Fruit fly (Drosophila melanogaster) whole organism, embryonic: Measurements from ENCODE around the gene Gr33a.
A peak's percentile ranks its signal among the peaks of the same experiment; 100 is the strongest.

Source experiments
- ATbp ChIP-seq: fragments of 200-800 bp; sonication (Bioruptor generic); optimal IDR thresholded peaks from 2 replicates; lab custom pipeline; 2017; ENCODE audit warnings: missing biosample characterization, mild to moderate bottlenecking, missing genetic modification characterization, missing genetic modification reagents
- CG10209 ChIP-seq: fragments of 200-800 bp; sonication (Bioruptor generic); optimal IDR thresholded peaks from 3 replicates; lab custom pipeline; 2017; ENCODE audit warnings: missing biosample characterization, mild to moderate bottlenecking, missing genetic modification characterization, missing genetic modification reagents
- CG11560 ChIP-seq: fragments of 200-800 bp; sonication (Bioruptor generic); IDR thresholded peaks from 3 replicates; pipeline ENCODE4 v1.3.6; 2022; ENCODE audit warnings: missing biosample characterization, missing genetic modification characterization
- CG12391 ChIP-seq: fragments of 200-800 bp; sonication (Bioruptor generic); optimal IDR thresholded peaks from 3 replicates; lab custom pipeline; 2018; ENCODE audit warnings: missing biosample characterization, mild to moderate bottlenecking, missing genetic modification characterization, moderate library complexity
- CG12769 ChIP-seq: fragments of 200-800 bp; sonication (Bioruptor generic); optimal IDR thresholded peaks from 2 replicates; lab custom pipeline; 2019; ENCODE audit warnings: missing biosample characterization, mild to moderate bottlenecking, missing genetic modification characterization, moderate library complexity
- CG14710 ChIP-seq: fragments of 200-800 bp; sonication (Bioruptor generic); optimal IDR thresholded peaks from 3 replicates; lab custom pipeline; 2019; ENCODE audit warnings: missing biosample characterization, mild to moderate bottlenecking, missing genetic modification characterization, moderate library complexity
- CG15479 ChIP-seq: fragments of 200-800 bp; sonication (Bioruptor generic); optimal IDR thresholded peaks from 3 replicates; lab custom pipeline; 2019; ENCODE audit warnings: missing biosample characterization, mild to moderate bottlenecking, missing genetic modification characterization, moderate library complexity
- CG15514 ChIP-seq: fragments of 200-800 bp; sonication (Bioruptor generic); optimal IDR thresholded peaks from 3 replicates; lab custom pipeline; 2017; ENCODE audit warnings: missing biosample characterization, missing genetic modification characterization, mild to moderate bottlenecking, moderate library complexity, missing genetic modification reagents
- CG17186 ChIP-seq: fragments of 200-800 bp; sonication (Bioruptor generic); optimal IDR thresholded peaks from 3 replicates; lab custom pipeline; 2017; ENCODE audit warnings: missing biosample characterization, missing genetic modification reagents, missing genetic modification characterization
- CG17829 ChIP-seq: fragments of 200-800 bp; optimal IDR thresholded peaks from 2 replicates; lab custom pipeline; 2019; ENCODE audit warnings: missing biosample characterization, mild to moderate bottlenecking, missing genetic modification characterization, moderate library complexity
- CG34422 ChIP-seq: fragments of 200-800 bp; sonication (Bioruptor generic); IDR thresholded peaks from 3 replicates; pipeline ENCODE4 v1.3.6; 2022; ENCODE audit warnings: missing biosample characterization, missing genetic modification characterization
- CG4820 ChIP-seq: fragments of 200-800 bp; sonication (Bioruptor generic); optimal IDR thresholded peaks from 3 replicates; lab custom pipeline; 2016; ENCODE audit warnings: missing biosample characterization, missing genetic modification characterization
- CG6791 ChIP-seq: fragments of 200-800 bp; sonication (Bioruptor generic); IDR thresholded peaks from 3 replicates; pipeline ENCODE4 v1.3.6; 2022; ENCODE audit warnings: missing biosample characterization, missing genetic modification characterization; ENCODE audit not compliant: partially characterized antibody
- CG7987 ChIP-seq: fragments of 200-800 bp; sonication (Bioruptor generic); optimal IDR thresholded peaks from 2 replicates; lab custom pipeline; 2018; ENCODE audit warnings: missing biosample characterization, mild to moderate bottlenecking, missing genetic modification characterization, moderate library complexity
- CG8765 ChIP-seq: fragments of 200-800 bp; sonication (Bioruptor generic); IDR thresholded peaks from 2 replicates; pipeline ENCODE4 v1.3.6; 2022; ENCODE audit warnings: missing biosample characterization, missing genetic modification characterization
- CTCF ChIP-seq: fragments of 200-800 bp; sonication (Bioruptor generic); optimal IDR thresholded peaks from 2 replicates; lab custom pipeline; 2017; ENCODE audit warnings: missing biosample characterization, mild to moderate bottlenecking, missing genetic modification characterization, moderate library complexity
- Dp ChIP-seq: fragments of 200-800 bp; sonication (Bioruptor generic); optimal IDR thresholded peaks from 2 replicates; lab custom pipeline; 2018; ENCODE audit warnings: missing biosample characterization, mild to moderate bottlenecking, missing genetic modification characterization, moderate library complexity
- Dref ChIP-seq: fragments of 200-800 bp; sonication (Bioruptor generic); IDR thresholded peaks from 2 replicates; pipeline ENCODE4 v1.3.6; 2022; ENCODE audit warnings: missing biosample characterization, missing genetic modification characterization
- E2f2 ChIP-seq: fragments of 200-800 bp; sonication (Bioruptor generic); IDR thresholded peaks from 2 replicates; pipeline ENCODE4 v1.3.6; 2022; ENCODE audit warnings: missing biosample characterization, missing genetic modification characterization
- Ets97D ChIP-seq: fragments of 200-800 bp; sonication (Bioruptor generic); optimal IDR thresholded peaks from 3 replicates; lab custom pipeline; 2016; ENCODE audit warnings: missing biosample characterization, missing genetic modification characterization
- HLH3B ChIP-seq: fragments of 200-800 bp; sonication (Bioruptor generic); IDR thresholded peaks from 2 replicates; pipeline ENCODE4 v1.3.6; 2022; ENCODE audit warnings: missing biosample characterization, missing genetic modification characterization
- Jarid2 ChIP-seq: fragments of 200-800 bp; sonication (Bioruptor generic); optimal IDR thresholded peaks from 3 replicates; lab custom pipeline; 2017; ENCODE audit warnings: mild to moderate bottlenecking, missing biosample characterization, missing genetic modification reagents, missing genetic modification characterization
- MBD-R2 ChIP-seq: fragments of 200-800 bp; sonication (Bioruptor generic); IDR thresholded peaks from 2 replicates; pipeline ENCODE4 v1.3.6; 2022; ENCODE audit warnings: missing biosample characterization, missing genetic modification characterization
- MESR4 ChIP-seq: fragments of 200-800 bp; sonication (Bioruptor generic); optimal IDR thresholded peaks from 2 replicates; lab custom pipeline; 2018; ENCODE audit warnings: missing biosample characterization, mild to moderate bottlenecking, missing genetic modification characterization, moderate library complexity
- Med ChIP-seq: fragments of 200-800 bp; sonication (Bioruptor generic); peaks from one replicate; lab custom pipeline; 2016; ENCODE audit warnings: missing biosample characterization, missing genetic modification characterization, mild to moderate bottlenecking, inconsistent platforms, moderate library complexity
- Pdp1 ChIP-seq, 2 experiments: fragments of 200-800 bp; sonication (Bioruptor generic); optimal IDR thresholded peaks; 3 replicates each; lab custom pipeline; 2016; ENCODE audit warnings: missing biosample characterization in 2 of 2, missing genetic modification characterization in 2 of 2, mild to moderate bottlenecking in 1 of 2, moderate library complexity in 1 of 2
- Scr ChIP-seq: fragments of 200-800 bp; sonication (Bioruptor generic); IDR thresholded peaks from 2 replicates; pipeline ENCODE4 v1.3.6; 2022; ENCODE audit warnings: missing biosample characterization, missing genetic modification characterization; ENCODE audit not compliant: partially characterized antibody
- Sry-δ ChIP-seq: fragments of 200-800 bp; sonication (Bioruptor generic); optimal IDR thresholded peaks from 2 replicates; lab custom pipeline; 2016; ENCODE audit warnings: missing biosample characterization, missing genetic modification characterization
- Usf ChIP-seq: fragments of 200-800 bp; sonication (Bioruptor generic); optimal IDR thresholded peaks from 2 replicates; lab custom pipeline; 2017; ENCODE audit warnings: missing genotype, missing biosample characterization, missing genetic modification characterization
- YL-1 ChIP-seq: fragments of 200-800 bp; sonication (Bioruptor generic); optimal IDR thresholded peaks from 3 replicates; lab custom pipeline; 2017; ENCODE audit warnings: missing biosample characterization, mild to moderate bottlenecking, missing genetic modification characterization
- abd-A ChIP-seq: fragments of 200-800 bp; sonication (Bioruptor generic); optimal IDR thresholded peaks from 3 replicates; lab custom pipeline; 2019; ENCODE audit warnings: missing biosample characterization, mild to moderate bottlenecking, missing genetic modification characterization, moderate library complexity
- ase ChIP-seq: fragments of 200-800 bp; sonication (Bioruptor generic); IDR thresholded peaks from 3 replicates; pipeline ENCODE4 v1.3.6; 2022; ENCODE audit warnings: missing biosample characterization, missing genetic modification characterization
- az2 ChIP-seq: fragments of 200-800 bp; sonication (Bioruptor generic); optimal IDR thresholded peaks from 3 replicates; lab custom pipeline; 2016; ENCODE audit warnings: missing biosample characterization, missing genetic modification characterization
- bbx ChIP-seq: fragments of 200-800 bp; sonication (Bioruptor generic); IDR thresholded peaks from 2 replicates; pipeline ENCODE4 v1.3.6; 2022; ENCODE audit warnings: missing biosample characterization, missing genetic modification characterization; ENCODE audit not compliant: partially characterized antibody
- ci ChIP-seq: fragments of 200-800 bp; sonication (Bioruptor generic); IDR thresholded peaks from 3 replicates; pipeline ENCODE4 v1.3.6; 2022; ENCODE audit warnings: missing biosample characterization, missing genetic modification characterization
- crp ChIP-seq, 2 experiments: fragments of 200-800 bp; sonication (Bioruptor generic); optimal IDR thresholded peaks; 2 replicates in 1 of 2; 3 replicates in 1 of 2; lab custom pipeline; 2017; ENCODE audit warnings: missing biosample characterization in 2 of 2, missing genetic modification characterization in 2 of 2, mild to moderate bottlenecking in 1 of 2, moderate library complexity in 1 of 2
- da ChIP-seq: fragments of 200-800 bp; sonication (Bioruptor generic); optimal IDR thresholded peaks from 2 replicates; lab custom pipeline; 2016; ENCODE audit warnings: missing biosample characterization, missing genetic modification characterization
- hkb ChIP-seq, 2 experiments: fragments of 200-800 bp in 1 of 2; fragments of >200 bp in 1 of 2; sonication (Bioruptor generic) in 1 of 2; IDR thresholded peaks in 1 of 2; optimal IDR thresholded peaks in 1 of 2; 2 replicates each; pipeline versions ENCODE4 v1.3.6 to Lab custom; 2017 to 2022; ENCODE audit warnings: missing biosample characterization in 1 of 2, missing genetic modification characterization in 1 of 2
- kah ChIP-seq: fragments of 200-800 bp; sonication (Bioruptor generic); optimal IDR thresholded peaks from 2 replicates; lab custom pipeline; 2018; ENCODE audit warnings: missing biosample characterization, mild to moderate bottlenecking, missing genetic modification characterization
- knrl ChIP-seq: fragments of 200-800 bp; sonication (Bioruptor generic); IDR thresholded peaks from 3 replicates; pipeline ENCODE4 v1.3.6; 2022; ENCODE audit warnings: missing biosample characterization, missing genetic modification characterization; ENCODE audit not compliant: partially characterized antibody
- phol ChIP-seq: fragments of 200-800 bp; sonication (Bioruptor generic); optimal IDR thresholded peaks from 3 replicates; lab custom pipeline; 2018; ENCODE audit warnings: missing biosample characterization, mild to moderate bottlenecking, missing genetic modification characterization, moderate library complexity
- prd ChIP-seq, 3 experiments: fragments of >200 bp in 2 of 3; fragments of 200-800 bp in 1 of 3; sonication (Bioruptor generic) in 1 of 3; optimal IDR thresholded peaks in 2 of 3; IDR thresholded peaks in 1 of 3; 2 replicates in 2 of 3; 3 replicates in 1 of 3; pipeline versions ENCODE4 v1.3.6 to Lab custom; 2017 to 2022; ENCODE audit warnings: missing biosample characterization in 1 of 3, missing genetic modification characterization in 1 of 3
- trem ChIP-seq: fragments of 200-800 bp; optimal IDR thresholded peaks from 3 replicates; lab custom pipeline; 2019; ENCODE audit warnings: missing biosample characterization, mild to moderate bottlenecking, missing genetic modification characterization, moderate library complexity
- trh ChIP-seq: fragments of 200-800 bp; sonication (Bioruptor generic); optimal IDR thresholded peaks from 2 replicates; lab custom pipeline; 2016; ENCODE audit warnings: missing biosample characterization, missing genetic modification characterization
- twi ChIP-seq: fragments of 200-800 bp; optimal IDR thresholded peaks from 2 replicates; lab custom pipeline; 2019; ENCODE audit warnings: missing biosample characterization, mild to moderate bottlenecking, missing genetic modification characterization, moderate library complexity
- vvl ChIP-seq: fragments of 200-800 bp; sonication (Bioruptor generic); IDR thresholded peaks from 2 replicates; pipeline ENCODE4 v1.3.6; 2022; ENCODE audit warnings: missing biosample characterization, missing genetic modification characterization
- zen ChIP-seq: fragments of 200-800 bp; sonication (Bioruptor generic); optimal IDR thresholded peaks from 3 replicates; lab custom pipeline; 2018; ENCODE audit warnings: missing biosample characterization, mild to moderate bottlenecking, missing genetic modification characterization, moderate library complexity

Gene Gr33a

DNA sequence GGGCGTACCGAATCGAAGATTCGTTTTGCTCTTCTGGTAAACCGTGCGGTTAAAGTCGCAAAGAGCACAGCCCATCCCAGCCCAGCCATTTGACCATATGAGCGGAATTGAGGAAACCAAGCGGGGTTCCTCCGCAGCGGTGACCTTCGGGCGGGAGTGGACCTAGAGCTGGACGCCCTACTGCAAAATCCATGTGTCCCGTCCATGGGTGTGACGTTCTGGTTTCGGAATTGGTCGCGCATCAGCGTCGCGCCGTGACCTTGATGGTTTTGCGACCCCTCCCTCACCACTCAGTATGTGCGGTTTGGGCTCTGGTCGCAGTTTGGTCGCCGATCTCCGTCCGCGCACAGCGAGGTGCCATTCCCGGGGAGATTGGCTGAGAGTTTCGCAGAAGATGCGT lies 45.1 kb upstream of the Gr33a start:
- TF ChIP-seq az2 (no peak), abd-A (tag; lab: Kevin White, UChicago) (no peak), twi (tag; lab: Kevin White, UChicago) (peak; percentile 74), zen (tag; lab: Kevin White, UChicago) (peak; percentile 62), prd (optimal IDR thresholded peaks at IDR 0.05; lab: Kevin White, UChicago) (no peak), prd (GFP tag; IDR thresholded peaks at IDR 0.05; lab: Robert Waterston, UW) (peak; percentile 84), CG11560 (tag; lab: Robert Waterston, UW) (peak; percentile 22; the same call in 1 of the 3 replicates), Med (GFP tag; lab: Kevin White, UChicago) (peak; percentile 6), HLH3B (GFP tag; lab: Robert Waterston, UW) (no peak), CG6791 (GFP tag; lab: Robert Waterston, UW) (0 out of 3 replicates have a peak, but pooled peaks have one; percentile 39), CG10209 (GFP tag; lab: Kevin White, UChicago) (no peak), CG15479 (GFP tag; lab: Kevin White, UChicago) (peak; percentile 65)

DNA sequence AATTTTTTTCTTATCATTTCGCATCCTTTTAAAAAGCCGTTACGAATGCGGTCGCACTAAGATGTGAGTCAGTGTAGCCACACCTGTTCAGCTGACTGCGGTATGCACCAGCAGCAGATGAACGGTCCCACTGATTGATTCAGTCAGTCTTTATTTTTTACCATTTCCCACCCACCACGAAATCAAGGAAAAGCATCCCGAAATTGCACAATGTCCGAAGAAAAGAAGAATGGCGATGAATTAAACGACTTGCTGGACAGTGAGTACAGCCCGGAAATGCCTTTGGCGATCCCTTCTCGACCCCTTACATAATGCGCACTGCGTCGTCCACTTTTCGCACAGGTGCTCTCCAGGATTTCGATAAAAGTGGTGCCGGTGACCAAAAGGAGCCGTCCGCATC lies 44.2 kb upstream of the Gr33a start:
- TF ChIP-seq Scr (GFP tag; lab: Robert Waterston, UW) (peak; percentile 37), MESR4 (peak; percentile 78), Ets97D (GFP tag; lab: Kevin White, UChicago) (peak; percentile 84), Sry-δ (GFP tag; lab: Kevin White, UChicago) (peak; percentile 24), CG14710 (tag; lab: Kevin White, UChicago) (peak; percentile 100), kah (GFP tag; lab: Kevin White, UChicago) (peak; percentile 0), CG17829 (peak; percentile 34), MBD-R2 (GFP tag; lab: Robert Waterston, UW) (peak; percentile 60), Dref (GFP tag; lab: Robert Waterston, UW) (peak; percentile 43), da (GFP tag; lab: Kevin White, UChicago) (no peak), CG8765 (GFP tag; lab: Robert Waterston, UW) (no peak), trem (tag; lab: Kevin White, UChicago) (peak; percentile 53), vvl (GFP tag; lab: Robert Waterston, UW) (no peak), bbx (GFP tag; lab: Robert Waterston, UW) (peak; percentile 44), CG7987 (GFP tag; lab: Kevin White, UChicago) (peak; percentile 4), CG12769 (tag; lab: Kevin White, UChicago) (no peak), crp (GFP tag; optimal IDR thresholded peaks at IDR 0.05; lab: Kevin White, UChicago) (peak in 1 of 2 experiments; percentile 45), CG12391 (peak; percentile 12), E2f2 (GFP tag; lab: Robert Waterston, UW) (peak; percentile 77), trh (GFP tag; lab: Kevin White, UChicago) (no peak), CG4820 (GFP tag; lab: Kevin White, UChicago) (no peak), Dp (GFP tag; lab: Kevin White, UChicago) (peak; percentile 75), ase (GFP tag; lab: Robert Waterston, UW) (no peak), Usf (GFP tag; lab: Kevin White, UChicago) (no peak), ci (GFP tag; lab: Robert Waterston, UW) (peak; percentile 43; the same call in 1 of the 3 replicates), CG15514 (GFP tag; lab: Kevin White, UChicago) (peak; percentile 85), YL-1 (GFP tag; lab: Kevin White, UChicago) (peak; percentile 72), CG17186 (GFP tag; lab: Kevin White, UChicago) (peak; percentile 33), hkb (optimal IDR thresholded peaks at IDR 0.05; lab: Kevin White, UChicago) (no peak), hkb (GFP tag; IDR thresholded peaks at IDR 0.05; lab: Robert Waterston, UW) (0 out of 2 replicates have a peak, but pooled peaks have one; percentile 9), CG34422 (peak; percentile 50; the same call in 1 of the 3 replicates), knrl (GFP tag; lab: Robert Waterston, UW) (peak; percentile 24; the same call in 1 of the 3 replicates), Jarid2 (GFP tag; lab: Kevin White, UChicago) (peak; percentile 24), CTCF (GFP tag; lab: Kevin White, UChicago) (peak; percentile 21), ATbp (GFP tag; lab: Kevin White, UChicago) (no peak), Pdp1 (GFP tag; optimal IDR thresholded peaks at IDR 0.05; lab: Kevin White, UChicago) (peak in 1 of 2 experiments; percentile 89), phol (peak; percentile 42)
